Fruit fly (Drosophila melanogaster) whole organism, embryonic: ENCODE data around the gene Or85a.

Experiments
- Awh ChIP-seq: fragments of 200-800 bp; sonication (Bioruptor generic); IDR thresholded peaks from 2 replicates; pipeline ENCODE4, ENCODE4 v1.3.6; 2022; ENCODE audit warnings: missing biosample characterization, missing genetic modification characterization
- B-H2 ChIP-seq: fragments of 200-800 bp; sonication (Bioruptor generic); optimal IDR thresholded peaks from 2 replicates; lab custom pipeline; 2018; ENCODE audit warnings: missing biosample characterization, mild to moderate bottlenecking, missing genetic modification characterization
- CG10209 ChIP-seq: fragments of 200-800 bp; sonication (Bioruptor generic); optimal IDR thresholded peaks from 3 replicates; lab custom pipeline; 2017; ENCODE audit warnings: missing biosample characterization, mild to moderate bottlenecking, missing genetic modification characterization, missing genetic modification reagents
- CG1024 ChIP-seq: fragments of 200-800 bp; sonication (Bioruptor generic); IDR thresholded peaks from 2 replicates; pipeline ENCODE4 v1.3.6; 2022; ENCODE audit warnings: missing biosample characterization, missing genetic modification characterization
- CG10431 ChIP-seq: fragments of 200-800 bp; sonication (Bioruptor generic); optimal IDR thresholded peaks from 3 replicates; lab custom pipeline; 2018; ENCODE audit warnings: missing biosample characterization, mild to moderate bottlenecking, missing genetic modification characterization
- CG10979 ChIP-seq: fragments of 200-800 bp; sonication (Bioruptor generic); optimal IDR thresholded peaks from 2 replicates; lab custom pipeline; 2018; ENCODE audit warnings: missing biosample characterization, mild to moderate bottlenecking, missing genetic modification characterization, moderate library complexity
- CG13123 ChIP-seq: fragments of 200-800 bp; sonication (Bioruptor generic); optimal IDR thresholded peaks from 2 replicates; lab custom pipeline; 2016; ENCODE audit warnings: missing biosample characterization, missing genetic modification characterization
- CG13296 ChIP-seq: fragments of 200-800 bp; sonication (Bioruptor generic); optimal IDR thresholded peaks from 3 replicates; lab custom pipeline; 2018; ENCODE audit warnings: missing biosample characterization, mild to moderate bottlenecking, missing genetic modification characterization
- CG16813 ChIP-seq: fragments of 200-800 bp; sonication (Bioruptor generic); IDR thresholded peaks from 3 replicates; pipeline ENCODE4 v1.3.6; 2022; ENCODE audit warnings: missing biosample characterization, missing genetic modification characterization; ENCODE audit not compliant: partially characterized antibody
- CG18476 ChIP-seq: fragments of 200-800 bp; sonication (Bioruptor generic); optimal IDR thresholded peaks from 2 replicates; lab custom pipeline; 2016; ENCODE audit warnings: missing biosample characterization, mild to moderate bottlenecking, missing genetic modification characterization
- CG2678 ChIP-seq: fragments of 200-800 bp; sonication (Bioruptor generic); optimal IDR thresholded peaks from 3 replicates; lab custom pipeline; 2019; ENCODE audit warnings: missing biosample characterization, mild to moderate bottlenecking, missing genetic modification characterization, moderate library complexity
- CG7786 ChIP-seq: fragments of 200-800 bp; sonication (Bioruptor generic); optimal IDR thresholded peaks from 2 replicates; lab custom pipeline; 2016; ENCODE audit warnings: missing biosample characterization, missing genetic modification characterization
- CG7839 ChIP-seq: fragments of 200-800 bp; sonication (Bioruptor generic); optimal IDR thresholded peaks from 3 replicates; lab custom pipeline; 2018; ENCODE audit warnings: missing biosample characterization, mild to moderate bottlenecking, missing genetic modification characterization, moderate library complexity
- CG7987 ChIP-seq: fragments of 200-800 bp; sonication (Bioruptor generic); optimal IDR thresholded peaks from 2 replicates; lab custom pipeline; 2018; ENCODE audit warnings: missing biosample characterization, mild to moderate bottlenecking, missing genetic modification characterization, moderate library complexity
- CG8089 ChIP-seq: fragments of 200-800 bp; sonication (Bioruptor generic); optimal IDR thresholded peaks from 3 replicates; lab custom pipeline; 2016; ENCODE audit warnings: missing biosample characterization, missing genetic modification characterization
- CG9727 ChIP-seq: fragments of 200-800 bp; sonication (Bioruptor generic); optimal IDR thresholded peaks from 3 replicates; lab custom pipeline; 2017; ENCODE audit warnings: missing biosample characterization, mild to moderate bottlenecking, missing genetic modification characterization
- CG9932 ChIP-seq: fragments of 200-800 bp; sonication (Bioruptor generic); IDR thresholded peaks from 2 replicates; pipeline ENCODE4 v1.3.6; 2022; ENCODE audit warnings: missing biosample characterization, missing genetic modification characterization
- E2f2 ChIP-seq: fragments of 200-800 bp; sonication (Bioruptor generic); IDR thresholded peaks from 2 replicates; pipeline ENCODE4 v1.3.6; 2022; ENCODE audit warnings: missing biosample characterization, missing genetic modification characterization
- H2.0 ChIP-seq: fragments of 200-800 bp; sonication (Bioruptor generic); IDR thresholded peaks from 2 replicates; pipeline ENCODE4 v1.3.6; 2022; ENCODE audit warnings: missing biosample characterization, missing genetic modification characterization
- HHEX ChIP-seq: fragments of 200-800 bp; sonication (Bioruptor generic); optimal IDR thresholded peaks from 3 replicates; lab custom pipeline; 2017; ENCODE audit warnings: missing biosample characterization, mild to moderate bottlenecking, missing genetic modification characterization, missing genetic modification reagents
- HLH4C ChIP-seq: fragments of 200-800 bp; sonication (Bioruptor generic); IDR thresholded peaks from 3 replicates; pipeline ENCODE4 v1.3.6; 2022; ENCODE audit warnings: missing biosample characterization, missing genetic modification characterization; ENCODE audit not compliant: partially characterized antibody
- HLH54F ChIP-seq: fragments of 200-800 bp; sonication (Bioruptor generic); optimal IDR thresholded peaks from 3 replicates; lab custom pipeline; 2016; ENCODE audit warnings: missing biosample characterization, missing genetic modification characterization
- Hmr ChIP-seq: fragments of 200-800 bp; sonication (Bioruptor generic); optimal IDR thresholded peaks from 3 replicates; lab custom pipeline; 2017; ENCODE audit warnings: mild to moderate bottlenecking, missing biosample characterization, missing genetic modification reagents, missing genetic modification characterization
- Jarid2 ChIP-seq: fragments of 200-800 bp; sonication (Bioruptor generic); optimal IDR thresholded peaks from 3 replicates; lab custom pipeline; 2017; ENCODE audit warnings: mild to moderate bottlenecking, missing biosample characterization, missing genetic modification reagents, missing genetic modification characterization
- MTF-1 ChIP-seq: fragments of 200-800 bp; sonication (Bioruptor generic); optimal IDR thresholded peaks from 2 replicates; lab custom pipeline; 2018; ENCODE audit warnings: missing biosample characterization, mild to moderate bottlenecking, missing genetic modification characterization, borderline replicate concordance
- Med ChIP-seq: fragments of 200-800 bp; sonication (Bioruptor generic); peaks from one replicate; lab custom pipeline; 2016; ENCODE audit warnings: missing biosample characterization, missing genetic modification characterization, mild to moderate bottlenecking, inconsistent platforms, moderate library complexity
- Oaz ChIP-seq: fragments of 200-800 bp; sonication (Bioruptor generic); IDR thresholded peaks from 2 replicates; pipeline ENCODE4 v1.3.6; 2022; ENCODE audit warnings: missing biosample characterization, missing genetic modification characterization
- Ptx1 ChIP-seq: fragments of 200-800 bp; sonication (Bioruptor generic); IDR thresholded peaks from 2 replicates; pipeline ENCODE4 v1.3.6; 2022; ENCODE audit warnings: missing biosample characterization, missing genetic modification characterization
- Vsx1 ChIP-seq: fragments of 200-800 bp; sonication (Bioruptor generic); optimal IDR thresholded peaks from 2 replicates; lab custom pipeline; 2017; ENCODE audit warnings: missing biosample characterization, mild to moderate bottlenecking, missing genetic modification characterization, missing genetic modification reagents
- aop ChIP-seq: fragments of 200-800 bp; sonication (Bioruptor generic); IDR thresholded peaks from 2 replicates; pipeline ENCODE4 v1.3.6; 2022; ENCODE audit warnings: missing biosample characterization, missing genetic modification characterization
- cwo ChIP-seq: fragments of 200-800 bp; sonication (Bioruptor generic); optimal IDR thresholded peaks from 3 replicates; lab custom pipeline; 2017; ENCODE audit warnings: missing biosample characterization, missing genetic modification characterization, mild to moderate bottlenecking, moderate library complexity, missing genetic modification reagents
- dmrt11E ChIP-seq: fragments of 200-800 bp; sonication (Bioruptor generic); optimal IDR thresholded peaks from 3 replicates; lab custom pipeline; 2018; ENCODE audit warnings: missing biosample characterization, mild to moderate bottlenecking, missing genetic modification characterization, moderate library complexity
- en ChIP-seq: fragments of 200-800 bp; sonication (Bioruptor generic); optimal IDR thresholded peaks from 2 replicates; lab custom pipeline; 2016; ENCODE audit warnings: missing biosample characterization, missing genetic modification characterization
- fd102C ChIP-seq: fragments of 200-800 bp; sonication (Bioruptor generic); optimal IDR thresholded peaks from 2 replicates; lab custom pipeline; 2018; ENCODE audit warnings: missing biosample characterization, mild to moderate bottlenecking, missing genetic modification characterization, moderate library complexity
- inv ChIP-seq: fragments of 200-800 bp; sonication (Bioruptor generic); IDR thresholded peaks from 2 replicates; pipeline ENCODE4 v1.3.6; 2022; ENCODE audit warnings: missing biosample characterization, missing genetic modification characterization; ENCODE audit not compliant: partially characterized antibody
- nmo ChIP-seq: fragments of 200-800 bp; sonication (Bioruptor generic); optimal IDR thresholded peaks from 2 replicates; lab custom pipeline; 2018; ENCODE audit warnings: missing biosample characterization, mild to moderate bottlenecking, missing genetic modification characterization, moderate library complexity
- nom ChIP-seq: fragments of 200-800 bp; sonication (Bioruptor generic); optimal IDR thresholded peaks from 2 replicates; lab custom pipeline; 2017; ENCODE audit warnings: missing biosample characterization, missing genetic modification characterization, mild to moderate bottlenecking, moderate library complexity, missing genetic modification reagents
- pnt ChIP-seq: fragments of 200-800 bp; sonication (Bioruptor generic); optimal IDR thresholded peaks from 3 replicates; lab custom pipeline; 2016; ENCODE audit warnings: missing biosample characterization, missing genetic modification characterization
- psq ChIP-seq: fragments of 200-800 bp; sonication (Bioruptor generic); optimal IDR thresholded peaks from 2 replicates; lab custom pipeline; 2017; ENCODE audit warnings: missing biosample characterization, missing genetic modification characterization
- schlank ChIP-seq: fragments of 200-800 bp; sonication (Bioruptor generic); optimal IDR thresholded peaks from 2 replicates; lab custom pipeline; 2018; ENCODE audit warnings: missing biosample characterization, mild to moderate bottlenecking, missing genetic modification characterization
- sens-2 ChIP-seq: fragments of 200-800 bp; sonication (Bioruptor generic); IDR thresholded peaks from 2 replicates; pipeline ENCODE4 v1.3.6; 2022; ENCODE audit warnings: missing biosample characterization, missing genetic modification characterization
- stc ChIP-seq: fragments of 200-800 bp; sonication (Bioruptor generic); IDR thresholded peaks from 2 replicates; pipeline ENCODE4 v1.3.6; 2022; ENCODE audit warnings: missing biosample characterization, missing genetic modification characterization
- stwl ChIP-seq: fragments of 200-800 bp; sonication (Bioruptor generic); optimal IDR thresholded peaks from 3 replicates; lab custom pipeline; 2018; ENCODE audit warnings: missing biosample characterization, mild to moderate bottlenecking, missing genetic modification characterization, moderate library complexity
- usp ChIP-seq: fragments of >200 bp; optimal IDR thresholded peaks from 2 replicates; lab custom pipeline; 2017; ENCODE audit warnings: missing biosample characterization, missing genetic modification characterization
- zen ChIP-seq: fragments of 200-800 bp; sonication (Bioruptor generic); optimal IDR thresholded peaks from 3 replicates; lab custom pipeline; 2018; ENCODE audit warnings: missing biosample characterization, mild to moderate bottlenecking, missing genetic modification characterization, moderate library complexity

Or85a gene

dm6 chr3R:8308515-8308959 lies 13.0 kb upstream of the Or85a start, which contains the start of gene tex (continued):
- TF ChIP-seq CG13296 (GFP tag; lab: Kevin White, UChicago), result no peak
- TF ChIP-seq nmo (GFP tag; lab: Kevin White, UChicago), result peak; percentile 55
- peak; percentile 37 for TF ChIP-seq HHEX (GFP tag; lab: Kevin White, UChicago)
- TF ChIP-seq CG13123 (GFP tag; lab: Kevin White, UChicago), result peak; percentile 1
- no peak for TF ChIP-seq psq (GFP tag; lab: Kevin White, UChicago)
- no peak for TF ChIP-seq Oaz
- TF ChIP-seq CG7839 (tag; lab: Kevin White, UChicago), result no peak
- TF ChIP-seq CG10979 (tag; lab: Kevin White, UChicago), result peak; percentile 31
- TF ChIP-seq stwl (tag; lab: Kevin White, UChicago), result peak; percentile 36
- TF ChIP-seq Ptx1 (GFP tag; lab: Robert Waterston, UW), result no peak
- TF ChIP-seq schlank (tag; lab: Kevin White, UChicago), result no peak
- TF ChIP-seq HLH4C (GFP tag; lab: Robert Waterston, UW), result no peak
- no peak for TF ChIP-seq CG2678 (tag; lab: Kevin White, UChicago)
- no peak for TF ChIP-seq usp (GFP tag; lab: Kevin White, UChicago)
- no peak for TF ChIP-seq sens-2 (GFP tag; lab: Robert Waterston, UW)
- TF ChIP-seq nom (GFP tag; lab: Kevin White, UChicago), result no peak
- TF ChIP-seq cwo (GFP tag; lab: Kevin White, UChicago), result no peak
- no peak for TF ChIP-seq H2.0 (GFP tag; lab: Robert Waterston, UW)
- peak; percentile 6 for TF ChIP-seq zen
- TF ChIP-seq CG7786 (GFP tag; lab: Kevin White, UChicago), result no peak
- peak; percentile 25 for TF ChIP-seq CG8089 (GFP tag; lab: Kevin White, UChicago)
- no peak for TF ChIP-seq Vsx1 (GFP tag; lab: Kevin White, UChicago)
- TF ChIP-seq CG18476 (GFP tag; lab: Kevin White, UChicago), result no peak
- no peak for TF ChIP-seq CG9932 (GFP tag; lab: Robert Waterston, UW)
- TF ChIP-seq CG16813 (GFP tag; lab: Robert Waterston, UW), result 0 out of 3 replicates have a peak, but pooled peaks have one; percentile 31
- peak; percentile 78 for TF ChIP-seq CG7987
- TF ChIP-seq CG10209 (GFP tag; lab: Kevin White, UChicago), result no peak
- TF ChIP-seq Jarid2 (GFP tag; lab: Kevin White, UChicago), result no peak
- TF ChIP-seq HLH54F (GFP tag; lab: Kevin White, UChicago), result no peak
- no peak for TF ChIP-seq B-H2 (GFP tag; lab: Kevin White, UChicago)
- peak; percentile 29 for TF ChIP-seq dmrt11E (tag; lab: Kevin White, UChicago)
- TF ChIP-seq Awh (GFP tag; lab: Robert Waterston, UW), result peak; percentile 88
- no peak for TF ChIP-seq en (GFP tag; lab: Kevin White, UChicago)
- no peak for TF ChIP-seq aop
- TF ChIP-seq stc (GFP tag; lab: Robert Waterston, UW), result no peak
- TF ChIP-seq Hmr (GFP tag; lab: Kevin White, UChicago), result no peak
- TF ChIP-seq fd102C (GFP tag; lab: Kevin White, UChicago), result peak; percentile 1
- TF ChIP-seq E2f2 (GFP tag; lab: Robert Waterston, UW), result peak; percentile 98
- TF ChIP-seq CG10431 (GFP tag; lab: Kevin White, UChicago), result peak; percentile 31

dm6 chr3R:8310678-8311077 lies 10.9 kb upstream of the Or85a start, which contains the start of gene CG11693:
Gene CG11693 (minus strand): TSS chr3R:8310778.
- TF ChIP-seq Med (GFP tag; lab: Kevin White, UChicago), result peak; percentile 1
- no peak for TF ChIP-seq CG1024 (GFP tag; lab: Robert Waterston, UW)
- TF ChIP-seq inv, result no peak
- no peak for TF ChIP-seq MTF-1 (GFP tag; lab: Kevin White, UChicago)
- TF ChIP-seq CG9727 (GFP tag; lab: Kevin White, UChicago), result no peak
- no peak for TF ChIP-seq pnt (GFP tag; lab: Kevin White, UChicago)
- TF ChIP-seq, all 482 proteins: peak for 1
